Fruit fly (Drosophila melanogaster): ENCODE data around the gene Task7.

Gene Task7

DNA sequence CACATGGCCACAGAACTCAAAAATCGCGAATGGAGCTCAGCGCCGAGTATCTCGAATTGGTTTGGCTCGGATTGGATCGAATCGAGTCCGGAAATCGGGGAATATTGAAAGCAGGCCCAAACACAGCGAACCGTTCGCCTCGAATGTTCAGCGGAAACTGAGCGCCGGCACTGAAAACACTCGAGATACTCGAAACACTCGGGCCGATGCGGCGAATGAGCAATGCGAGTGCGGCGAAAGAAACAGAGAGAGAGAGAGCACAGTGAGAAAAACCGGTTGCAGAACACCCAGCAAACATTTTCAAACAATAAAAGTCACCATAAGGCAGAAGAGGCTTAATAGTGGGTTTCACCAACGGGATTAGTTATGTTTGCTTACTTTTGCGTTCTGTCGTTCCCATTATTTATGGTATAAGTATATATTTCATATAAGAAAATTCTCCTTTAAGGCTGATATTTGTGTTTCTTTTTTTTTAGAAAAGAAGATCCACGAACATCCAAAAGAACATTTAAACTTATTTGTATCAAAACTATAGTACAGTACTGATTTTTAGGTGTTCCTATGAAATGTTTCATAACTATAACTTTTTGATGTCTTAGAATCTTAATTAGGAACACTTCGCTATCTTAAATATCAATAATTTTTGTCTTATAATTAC lies 17.6 kb downstream of the Task7 start, which contains the start of gene FER (continued):
- TF ChIP-seq fd102C (GFP tag; optimal IDR thresholded peaks at IDR 0.05): no peak
- TF ChIP-seq Scr (GFP tag; IDR thresholded peaks at IDR 0.05; ENCODE audit: partially characterized antibody): peak; percentile 52
- TF ChIP-seq HmgD (GFP tag; optimal IDR thresholded peaks at IDR 0.05): peak; percentile 69
- TF ChIP-seq CG12071 (GFP tag; optimal IDR thresholded peaks at IDR 0.05): peak; percentile 73
- TF ChIP-seq CG11398 (GFP tag; optimal IDR thresholded peaks at IDR 0.05): peak; percentile 15
- TF ChIP-seq CG14014 (GFP tag; IDR thresholded peaks at IDR 0.05): peak; percentile 36; the same call in 1 of the 2 replicates
- no peak for TF ChIP-seq Neu2 (GFP tag; optimal IDR thresholded peaks at IDR 0.05; ENCODE audit: borderline replicate concordance)
- no peak for TF ChIP-seq eve (GFP tag; optimal IDR thresholded peaks at IDR 0.05)
- peak; percentile 11 for TF ChIP-seq grau (tag; optimal IDR thresholded peaks at IDR 0.05)
- no peak for TF ChIP-seq tap (tag; optimal IDR thresholded peaks at IDR 0.05)
- no peak for TF ChIP-seq CG1792 (GFP tag; optimal IDR thresholded peaks at IDR 0.05)
- no peak for TF ChIP-seq jigr1 (GFP tag; IDR thresholded peaks at IDR 0.05)
- no peak for TF ChIP-seq lola (GFP tag; optimal IDR thresholded peaks at IDR 0.05)
- no peak for TF ChIP-seq fu2 (GFP tag; optimal IDR thresholded peaks at IDR 0.05)
- peak; percentile 5 for TF ChIP-seq CG15601 (tag; optimal IDR thresholded peaks at IDR 0.05)
- peak; percentile 41 for TF ChIP-seq fd64A (GFP tag; optimal IDR thresholded peaks at IDR 0.05)
- TF ChIP-seq tna (GFP tag; IDR thresholded peaks at IDR 0.05; ENCODE audit: partially characterized antibody): peak; percentile 81
- TF ChIP-seq hb (GFP tag; IDR thresholded peaks at IDR 0.05; ENCODE audit: partially characterized antibody): no peak
- TF ChIP-seq CG4328 (GFP tag; optimal IDR thresholded peaks at IDR 0.05): peak; percentile 37
- peak; percentile 63 for TF ChIP-seq kah (GFP tag; optimal IDR thresholded peaks at IDR 0.05)
- no peak for TF ChIP-seq cas (GFP tag; IDR thresholded peaks at IDR 0.05)
- peak in 1 of 2 experiments; percentile 84 for TF ChIP-seq Eip74EF (GFP tag; optimal IDR thresholded peaks at IDR 0.05)
- TF ChIP-seq CG18011 (GFP tag; optimal IDR thresholded peaks at IDR 0.05): no peak
- TF ChIP-seq CG14667 (GFP tag; IDR thresholded peaks at IDR 0.05): no peak
- TF ChIP-seq nau (GFP tag; optimal IDR thresholded peaks at IDR 0.05): peak; percentile 13
- no peak for TF ChIP-seq D19A (tag; optimal IDR thresholded peaks at IDR 0.05)
- TF ChIP-seq CG17359 (tag; optimal IDR thresholded peaks at IDR 0.05): peak; percentile 32
- no peak for TF ChIP-seq twi (tag; optimal IDR thresholded peaks at IDR 0.05)
- peak; percentile 18; the same call in 1 of the 3 replicates for TF ChIP-seq CG11456 (GFP tag; IDR thresholded peaks at IDR 0.05)
- no peak for TF ChIP-seq Bdp1 (GFP tag; optimal IDR thresholded peaks at IDR 0.05)
- peak; percentile 47; the same call in 1 of the 3 replicates for TF ChIP-seq vnd (GFP tag; IDR thresholded peaks at IDR 0.05; ENCODE audit: partially characterized antibody)
- no peak for TF ChIP-seq toy (GFP tag; IDR thresholded peaks at IDR 0.05)
- TF ChIP-seq btn (GFP tag; optimal IDR thresholded peaks at IDR 0.05): no peak
- TF ChIP-seq CG12104 (GFP tag; optimal IDR thresholded peaks at IDR 0.05): no peak
- no peak for TF ChIP-seq CG11085 (GFP tag; IDR thresholded peaks at IDR 0.05)
- no peak for TF ChIP-seq Dip2 (GFP tag; IDR thresholded peaks at IDR 0.05)
- TF ChIP-seq CG1024 (GFP tag; IDR thresholded peaks at IDR 0.05): peak; percentile 2; the same call in 1 of the 2 replicates
- TF ChIP-seq ttk (GFP tag; IDR thresholded peaks at IDR 0.05): no peak
- TF ChIP-seq Med (GFP tag): peak; percentile 94
- no peak for TF ChIP-seq unpg (GFP tag; optimal IDR thresholded peaks at IDR 0.05)
- TF ChIP-seq run (tag; optimal IDR thresholded peaks at IDR 0.05): no peak
- no peak for TF ChIP-seq CG3407 (GFP tag; optimal IDR thresholded peaks at IDR 0.05)
- no peak for TF ChIP-seq Fer3 (tag; optimal IDR thresholded peaks at IDR 0.05)
- peak; percentile 43 for TF ChIP-seq Nf-YB (GFP tag; optimal IDR thresholded peaks at IDR 0.05)
- no peak for TF ChIP-seq croc (GFP tag; conservative IDR thresholded peaks at IDR 0.05)
- TF ChIP-seq CG10274 (GFP tag; optimal IDR thresholded peaks at IDR 0.05): no peak
- TF ChIP-seq jumu (GFP tag; optimal IDR thresholded peaks at IDR 0.05): no peak
- TF ChIP-seq zfh1 (GFP tag; IDR thresholded peaks at IDR 0.05): peak; percentile 59; the same call in 1 of the 3 replicates
- peak; percentile 63; the same call in 2 of the 3 replicates for TF ChIP-seq so (GFP tag; IDR thresholded peaks at IDR 0.05)

All from whole organism, embryonic.